Worm (Caenorhabditis elegans) whole organism, L4 larva: Measurements from ENCODE around the gene ccr-4.
A peak's percentile ranks its signal among the peaks of the same experiment; 100 is the strongest.

Experiments
- D1046.2 ChIP-seq: fragments of 200-800 bp; sonication (Bioruptor generic); IDR thresholded peaks from 2 replicates; pipeline ENCODE4 v1.3.6; 2022; ENCODE audit warnings: missing genetic modification characterization, missing compliant biosample characterization
- F26F4.8 ChIP-seq: fragments of 200-800 bp; sonication (Bioruptor generic); conservative IDR thresholded peaks from 2 replicates; pipeline ENCODE4 v1.3.6; 2022; ENCODE audit warnings: missing genetic modification characterization, missing compliant biosample characterization
- F37D6.2 ChIP-seq: sonication (generic microtip); optimal IDR thresholded peaks from 2 replicates; lab custom pipeline; 2016; ENCODE audit warnings: mild to moderate bottlenecking, missing genetic modification characterization, missing compliant biosample characterization
- F44E2.7 ChIP-seq: fragments of 200-800 bp; sonication (Bioruptor generic); IDR thresholded peaks from 2 replicates; pipeline ENCODE4 v2.1.2; 2022; ENCODE audit warnings: missing genetic modification characterization, missing compliant biosample characterization
- F49E8.2 ChIP-seq: sonication (generic microtip); optimal IDR thresholded peaks from 2 replicates; lab custom pipeline; 2016; ENCODE audit warnings: missing compliant biosample characterization, mild to moderate bottlenecking, missing genetic modification characterization, borderline replicate concordance
- T20F7.1 ChIP-seq: fragments of 200-800 bp; sonication (Bioruptor generic); optimal IDR thresholded peaks from 2 replicates; lab custom pipeline; 2018; ENCODE audit warnings: mild to moderate bottlenecking, missing genetic modification characterization, missing compliant biosample characterization
- Y75B8A.6 ChIP-seq: fragments of 200-800 bp; sonication (Bioruptor generic); IDR thresholded peaks from 2 replicates; pipeline ENCODE4 v1.3.6; 2022; ENCODE audit warnings: missing genetic modification reagents, missing genetic modification characterization, missing compliant biosample characterization
- ZK337.2 ChIP-seq: fragments of 200-800 bp; sonication (Bioruptor generic); IDR thresholded peaks from 2 replicates; pipeline ENCODE4 v1.3.6; 2022; ENCODE audit warnings: missing genetic modification reagents, missing genetic modification characterization, missing compliant biosample characterization
- aha-1 ChIP-seq: fragments of 150-350 bp; peaks from one replicate; lab custom pipeline; 2014; ENCODE audit warnings: missing biosample characterization, missing genetic modification characterization
- ceh-28 ChIP-seq: fragments of 150-350 bp; optimal IDR thresholded peaks from 2 replicates; lab custom pipeline; 2014; ENCODE audit warnings: missing biosample characterization, missing genetic modification reagents, missing genetic modification characterization
- ceh-32 ChIP-seq: sonication (generic microtip); optimal IDR thresholded peaks from 2 replicates; lab custom pipeline; 2016; ENCODE audit warnings: mild to moderate bottlenecking, missing genetic modification characterization, missing compliant biosample characterization; ENCODE audit not compliant: poor library complexity
- ceh-44 ChIP-seq: fragments of 200-800 bp; sonication (Bioruptor generic); IDR thresholded peaks from 2 replicates; pipeline ENCODE4 v1.3.6; 2022; ENCODE audit warnings: missing genetic modification reagents, missing genetic modification characterization, missing compliant biosample characterization
- daf-16 ChIP-seq, 3 experiments: sonication (generic microtip); optimal IDR thresholded peaks; 2 replicates each; lab custom pipeline; 2016 to 2017; ENCODE audit warnings: missing genetic modification characterization in 3 of 3, missing genetic modification reagents in 3 of 3, mild to moderate bottlenecking in 2 of 3, missing compliant biosample characterization in 2 of 3, missing biosample characterization in 1 of 3, moderate library complexity in 1 of 3
- daf-19 ChIP-seq: fragments of 200-800 bp; sonication (Bioruptor generic); conservative IDR thresholded peaks from 2 replicates; pipeline ENCODE4 v1.3.6; 2022; ENCODE audit warnings: missing genetic modification characterization, missing compliant biosample characterization
- dpl-1 ChIP-seq: fragments of 150-350 bp; optimal IDR thresholded peaks from 2 replicates; lab custom pipeline; 2014; ENCODE audit warnings: missing biosample characterization, missing genetic modification reagents, missing genetic modification characterization
- duxl-1 ChIP-seq: sonication (generic microtip); optimal IDR thresholded peaks from 2 replicates; lab custom pipeline; 2016; ENCODE audit warnings: mild to moderate bottlenecking, missing genetic modification characterization, moderate library complexity, missing compliant biosample characterization; ENCODE audit not compliant: poor library complexity
- fkh-10 ChIP-seq: fragments of 150-350 bp; optimal IDR thresholded peaks from 2 replicates; lab custom pipeline; 2014; ENCODE audit warnings: missing biosample characterization, missing genetic modification reagents, missing genetic modification characterization
- gei-8 ChIP-seq: fragments of 200-800 bp; sonication (Bioruptor generic); optimal IDR thresholded peaks from 2 replicates; lab custom pipeline; 2018; ENCODE audit warnings: mild to moderate bottlenecking, missing genetic modification characterization, missing compliant biosample characterization
- hlh-11 ChIP-seq: fragments of 200-800 bp; sonication (Bioruptor generic); optimal IDR thresholded peaks from 2 replicates; lab custom pipeline; 2018; ENCODE audit warnings: mild to moderate bottlenecking, missing genetic modification characterization, missing compliant biosample characterization
- hlh-30 ChIP-seq: sonication (generic microtip); optimal IDR thresholded peaks from 2 replicates; lab custom pipeline; 2017; ENCODE audit warnings: antibody characterized with exemption, mild to moderate bottlenecking, missing genetic modification characterization, missing compliant biosample characterization; ENCODE audit not compliant: insufficient read depth
- jun-1 ChIP-seq: fragments of 150-350 bp; optimal IDR thresholded peaks from 2 replicates; lab custom pipeline; 2014; ENCODE audit warnings: missing biosample characterization, missing genetic modification reagents, missing genetic modification characterization
- lin-13 ChIP-seq: fragments of 150-350 bp; optimal IDR thresholded peaks from 2 replicates; lab custom pipeline; 2014; ENCODE audit warnings: missing biosample characterization, missing genetic modification reagents, missing genetic modification characterization
- lin-38 ChIP-seq: fragments of 200-800 bp; sonication (Bioruptor generic); IDR thresholded peaks from 2 replicates; pipeline ENCODE4 v1.3.6; 2022; ENCODE audit warnings: missing genetic modification reagents, missing genetic modification characterization, missing compliant biosample characterization
- lin-39 ChIP-seq: fragments of 150-350 bp; optimal IDR thresholded peaks from 2 replicates; lab custom pipeline; 2014; ENCODE audit warnings: missing biosample characterization, missing genetic modification reagents, missing genetic modification characterization
- mxl-2 ChIP-seq: fragments of 200-800 bp; sonication (Bioruptor generic); conservative IDR thresholded peaks from 2 replicates; pipeline ENCODE4 v1.3.6; 2022; ENCODE audit warnings: missing genetic modification reagents, missing genetic modification characterization, missing compliant biosample characterization
- nhr-10 ChIP-seq: fragments of 150-350 bp; optimal IDR thresholded peaks from 2 replicates; lab custom pipeline; 2014; ENCODE audit warnings: missing biosample characterization, missing genetic modification characterization
- nhr-11 ChIP-seq: fragments of 150-350 bp; optimal IDR thresholded peaks from 2 replicates; lab custom pipeline; 2014; ENCODE audit warnings: missing biosample characterization, missing genetic modification characterization
- nhr-25 ChIP-seq: sonication (generic microtip); optimal IDR thresholded peaks from 2 replicates; lab custom pipeline; 2017; ENCODE audit warnings: missing genetic modification characterization, mild to moderate bottlenecking, missing compliant biosample characterization, antibody characterized with exemption, moderate library complexity, borderline replicate concordance; ENCODE audit not compliant: insufficient read depth
- nhr-41 ChIP-seq: fragments of 200-800 bp; sonication (Bioruptor generic); IDR thresholded peaks from 2 replicates; pipeline ENCODE4 v1.3.6; 2022; ENCODE audit warnings: missing genetic modification reagents, missing genetic modification characterization, missing compliant biosample characterization
- nhr-48 ChIP-seq: sonication (generic microtip); optimal IDR thresholded peaks from 2 replicates; lab custom pipeline; 2016; ENCODE audit warnings: mild to moderate bottlenecking, missing genetic modification characterization, missing compliant biosample characterization
- nhr-6 ChIP-seq: fragments of 150-350 bp; optimal IDR thresholded peaks from 2 replicates; lab custom pipeline; 2014; ENCODE audit warnings: missing biosample characterization, missing genetic modification characterization
- pha-4 ChIP-seq, 2 experiments: fragments of 150-350 bp in 1 of 2; fragments of 200-800 bp in 1 of 2; sonication (Bioruptor generic) in 1 of 2; IDR thresholded peaks in 1 of 2; optimal IDR thresholded peaks in 1 of 2; 2 replicates each; pipeline versions ENCODE4 v1.3.6 to Lab custom; 2014 to 2022; ENCODE audit warnings: missing genetic modification characterization in 2 of 2, missing genetic modification reagents in 2 of 2, missing biosample characterization in 1 of 2, missing compliant biosample characterization in 1 of 2
- php-3 ChIP-seq: fragments of 200-800 bp; sonication (Bioruptor generic); IDR thresholded peaks from 2 replicates; pipeline ENCODE4 v1.3.6; 2022; ENCODE audit warnings: missing genetic modification reagents, missing genetic modification characterization, missing compliant biosample characterization
- saeg-2 ChIP-seq: fragments of 200-800 bp; sonication (Bioruptor generic); IDR thresholded peaks from 2 replicates; pipeline ENCODE4 v1.3.6; 2022; ENCODE audit warnings: missing genetic modification reagents, missing genetic modification characterization, missing compliant biosample characterization
- sdz-12 ChIP-seq: fragments of 200-800 bp; sonication (Bioruptor generic); optimal IDR thresholded peaks from 2 replicates; lab custom pipeline; 2018; ENCODE audit warnings: mild to moderate bottlenecking, missing genetic modification characterization, missing compliant biosample characterization
- snpc-4 ChIP-seq: fragments of 150-350 bp; optimal IDR thresholded peaks from 2 replicates; lab custom pipeline; 2014; ENCODE audit warnings: missing biosample characterization, missing genetic modification characterization
- spr-3 ChIP-seq: fragments of 200-800 bp; sonication (Bioruptor generic); optimal IDR thresholded peaks from 2 replicates; lab custom pipeline; 2018; ENCODE audit warnings: mild to moderate bottlenecking, missing genetic modification characterization, missing compliant biosample characterization
- unc-130 ChIP-seq: sonication (generic microtip); optimal IDR thresholded peaks from 2 replicates; lab custom pipeline; 2016; ENCODE audit warnings: missing genetic modification reagents, missing genetic modification characterization, missing compliant biosample characterization
- unc-39 ChIP-seq: sonication (generic microtip); optimal IDR thresholded peaks from 2 replicates; lab custom pipeline; 2017; ENCODE audit warnings: missing biosample characterization, missing genetic modification characterization
- unc-62 ChIP-seq, 3 experiments: fragments of 150-350 bp in 1 of 3; sonication (generic microtip); optimal IDR thresholded peaks in 2 of 3; peaks in 1 of 3; 1 replicate in 1 of 3; 2 replicates in 2 of 3; lab custom pipeline; 2014 to 2017; ENCODE audit warnings: missing biosample characterization in 3 of 3, missing genetic modification characterization in 3 of 3, missing genetic modification reagents in 3 of 3, missing genotype in 1 of 3
- vab-7 ChIP-seq: fragments of 200-800 bp; sonication (Bioruptor generic); IDR thresholded peaks from 2 replicates; pipeline ENCODE4 v1.3.6; 2022; ENCODE audit warnings: missing genetic modification reagents, missing genetic modification characterization, missing compliant biosample characterization
- zag-1 ChIP-seq: fragments of 150-350 bp; optimal IDR thresholded peaks from 2 replicates; lab custom pipeline; 2014; ENCODE audit warnings: missing biosample characterization, missing genetic modification characterization
- zfp-2 ChIP-seq: sonication (generic microtip); optimal IDR thresholded peaks from 2 replicates; lab custom pipeline; 2016; ENCODE audit warnings: mild to moderate bottlenecking, missing genetic modification characterization, missing compliant biosample characterization
- zfp-3 ChIP-seq: fragments of 200-800 bp; sonication (Bioruptor generic); conservative IDR thresholded peaks from 2 replicates; pipeline ENCODE4 v1.3.6; 2022; ENCODE audit warnings: missing genetic modification reagents, missing genetic modification characterization, missing compliant biosample characterization
- zip-11 ChIP-seq: fragments of 200-800 bp; sonication (Bioruptor generic); IDR thresholded peaks from 2 replicates; pipeline ENCODE4 v1.3.6; 2022; ENCODE audit warnings: missing genetic modification characterization, missing compliant biosample characterization
- ztf-11 ChIP-seq: fragments of 150-350 bp; optimal IDR thresholded peaks from 2 replicates; lab custom pipeline; 2014; ENCODE audit warnings: missing biosample characterization, missing genetic modification characterization

ccr-4 gene

DNA sequence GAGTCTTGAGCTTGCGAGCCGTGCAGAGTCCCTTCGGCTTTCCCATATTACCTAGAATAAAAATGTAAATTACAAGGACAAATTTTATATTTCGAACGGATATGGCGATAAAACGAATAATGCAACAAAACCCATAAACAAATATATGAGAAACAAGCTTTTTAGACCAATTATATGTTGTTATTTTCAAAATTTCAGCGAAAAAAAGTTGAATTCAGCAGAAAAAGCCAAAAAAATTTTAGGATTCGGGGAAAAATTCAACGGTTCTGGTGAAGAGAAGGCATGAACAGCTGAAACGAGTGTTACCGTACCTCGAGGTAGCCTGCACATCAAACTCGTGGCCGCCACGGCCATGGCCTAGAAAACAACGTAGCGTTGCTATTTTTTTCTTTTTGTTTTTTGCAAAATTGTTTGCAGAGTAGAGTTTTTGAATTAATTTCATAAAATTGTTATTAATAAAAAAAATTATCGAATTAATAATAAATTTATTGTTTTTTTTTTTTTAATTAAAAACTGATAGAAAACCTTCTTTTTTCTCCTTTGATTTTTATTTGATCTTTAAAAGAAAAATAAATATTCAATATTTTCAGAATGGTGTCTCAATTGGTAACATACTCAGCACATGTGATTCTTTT, 29.8 kb downstream of the ccr-4 start, which contains the start of the genes rps-23 and dpm-3 (continued):
- peak in 1 of 2 experiments; percentile 87 for TF ChIP-seq unc-62 (GFP tag; optimal IDR thresholded peaks at IDR 0.05 in 1 of 2; lab: Kevin White, UChicago)
- TF ChIP-seq unc-62 (tag; optimal IDR thresholded peaks at IDR 0.05; lab: Kevin White, UChicago) = no peak
- TF ChIP-seq nhr-41 = no peak
- peak; percentile 97 for TF ChIP-seq aha-1 (tag; lab: Kevin White, UChicago)
- TF ChIP-seq unc-130 (GFP tag; lab: Kevin White, UChicago) = peak; percentile 98
- TF ChIP-seq zip-11 = no peak
- TF ChIP-seq daf-19 (GFP tag; lab: Robert Waterston, UW) = peak; percentile 43; the same call in 1 of the 2 replicates
- TF ChIP-seq T20F7.1 = peak; percentile 90
- TF ChIP-seq nhr-6 (tag; lab: Kevin White, UChicago) = peak; percentile 86
- TF ChIP-seq ceh-32 = peak; percentile 26
- TF ChIP-seq Y75B8A.6 (GFP tag; lab: Robert Waterston, UW) = 0 out of 2 replicates have a peak, but pooled peaks have one; percentile 23
- no peak for TF ChIP-seq ceh-28 (tag; lab: Kevin White, UChicago)
- TF ChIP-seq F49E8.2 (tag; lab: Kevin White, UChicago) = peak; percentile 83
- no peak; the same call in 1 of the 2 replicates for TF ChIP-seq F44E2.7 (GFP tag; lab: Robert Waterston, UW)
- TF ChIP-seq fkh-10 (GFP tag; lab: Kevin White, UChicago) = peak; percentile 78
- TF ChIP-seq F37D6.2 = peak; percentile 76
- TF ChIP-seq zfp-2 = peak; percentile 89
- peak; percentile 96 for TF ChIP-seq lin-13
- TF ChIP-seq pha-4 (GFP tag; IDR thresholded peaks at IDR 0.05; lab: Robert Waterston, UW) = peak; percentile 84
- peak; percentile 93 for TF ChIP-seq pha-4 (tag; optimal IDR thresholded peaks at IDR 0.05; lab: Kevin White, UChicago)
- TF ChIP-seq saeg-2 = peak; percentile 59; the same call in 1 of the 2 replicates
- TF ChIP-seq sdz-12 (GFP tag; lab: Kevin White, UChicago) = peak; percentile 93
- TF ChIP-seq lin-39 (tag; lab: Kevin White, UChicago) = no peak
- peak; percentile 67 for TF ChIP-seq zag-1 (tag; lab: Kevin White, UChicago)
- TF ChIP-seq nhr-11 (tag; lab: Kevin White, UChicago) = peak; percentile 93
- peak; percentile 99 for TF ChIP-seq D1046.2 (GFP tag; lab: Robert Waterston, UW)

DNA sequence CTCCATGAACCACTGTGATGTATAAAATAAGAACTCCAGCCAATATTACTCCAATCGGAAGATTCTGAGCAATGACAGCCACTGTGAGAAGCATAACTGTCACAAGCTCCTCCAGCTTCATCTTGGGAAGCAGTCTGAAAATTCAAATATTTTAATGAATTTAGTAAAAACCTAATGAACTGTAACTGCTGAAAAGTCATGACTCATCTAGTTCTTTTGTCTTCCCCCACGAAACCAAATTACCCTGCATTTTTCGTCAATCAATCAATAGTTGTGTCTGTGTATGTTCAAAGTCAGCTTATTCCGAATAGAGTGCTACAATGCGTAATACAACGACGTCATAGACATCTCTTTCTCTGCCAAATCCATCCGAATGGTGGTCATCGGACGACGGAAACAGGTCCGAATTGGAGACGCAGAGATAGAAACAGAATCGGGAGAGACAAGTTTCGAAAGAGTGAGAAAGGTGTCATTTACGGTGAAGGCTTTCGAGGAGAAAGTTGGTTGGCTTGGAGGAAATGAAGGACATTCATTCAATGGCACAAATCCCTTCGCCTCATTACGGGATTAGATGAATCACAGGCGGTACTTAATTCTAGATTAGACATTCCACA, 35.4 kb downstream of the ccr-4 start:
- TF ChIP-seq ZK337.2 (GFP tag; lab: Robert Waterston, UW) (no peak), mxl-2 (GFP tag; lab: Robert Waterston, UW) (no peak), unc-62 (GFP tag; optimal IDR thresholded peaks at IDR 0.05 in 1 of 2; lab: Kevin White, UChicago) (peak in 1 of 2 experiments; percentile 57), unc-62 (tag; optimal IDR thresholded peaks at IDR 0.05; lab: Kevin White, UChicago) (no peak), duxl-1 (tag; lab: Kevin White, UChicago) (no peak), aha-1 (tag; lab: Kevin White, UChicago) (peak; percentile 81), php-3 (GFP tag; lab: Robert Waterston, UW) (no peak), gei-8 (GFP tag; lab: Kevin White, UChicago) (no peak), unc-39 (no peak), ztf-11 (tag; lab: Kevin White, UChicago) (no peak), zfp-3 (GFP tag; lab: Robert Waterston, UW) (no peak), lin-38 (no peak), F26F4.8 (no peak), hlh-11 (peak; percentile 52), vab-7 (GFP tag; lab: Robert Waterston, UW) (no peak), ceh-32 (no peak), nhr-48 (tag; lab: Kevin White, UChicago) (peak; percentile 46), nhr-10 (tag; lab: Kevin White, UChicago) (no peak), snpc-4 (no peak), hlh-30 (tag; lab: Kevin White, UChicago) (peak; percentile 59), spr-3 (GFP tag; lab: Kevin White, UChicago) (no peak), nhr-25 (tag; lab: Kevin White, UChicago) (peak; percentile 8), jun-1 (tag; lab: Kevin White, UChicago) (no peak), ceh-44 (GFP tag; lab: Robert Waterston, UW) (no peak), daf-16 (GFP tag; optimal IDR thresholded peaks at IDR 0.05; lab: Kevin White, UChicago) (no peak), daf-16 (tag; optimal IDR thresholded peaks at IDR 0.05; lab: Kevin White, UChicago) (no peak), dpl-1 (peak; percentile 13)
